Fruit fly (Drosophila melanogaster): ENCODE data around the gene Ubc84D.
A peak's percentile ranks its signal among the peaks of the same experiment; 100 is the strongest.

dm6 chr3R:7499488-7499887 is 19.8 kb downstream of the Ubc84D start:
- TF ChIP-seq cic (GFP tag; optimal IDR thresholded peaks at IDR 0.05) (peak; percentile 10), kay (GFP tag; ENCODE audit: borderline replicate concordance) (peak; percentile 89), ovo (GFP tag; optimal IDR thresholded peaks at IDR 0.05) (no peak), Hr96 (GFP tag; optimal IDR thresholded peaks at IDR 0.05) (no peak), cnc (optimal IDR thresholded peaks at IDR 0.05) (no peak), CG33017 (tag; optimal IDR thresholded peaks at IDR 0.05) (no peak), CG5204 (GFP tag; optimal IDR thresholded peaks at IDR 0.05) (no peak), CG14711 (tag; optimal IDR thresholded peaks at IDR 0.05) (no peak), CG11617 (GFP tag; optimal IDR thresholded peaks at IDR 0.05) (no peak), Mnt (GFP tag; optimal IDR thresholded peaks at IDR 0.05) (no peak), Crg-1 (GFP tag; optimal IDR thresholded peaks at IDR 0.05) (no peak), CG1620 (GFP tag; optimal IDR thresholded peaks at IDR 0.05) (no peak), CG7101 (tag; optimal IDR thresholded peaks at IDR 0.05) (no peak), Clk (GFP tag; optimal IDR thresholded peaks at IDR 0.05) (no peak)

Data from whole organism, adult.